Worm (Caenorhabditis elegans): ENCODE results near the gene fbxa-118.
A peak's percentile ranks its signal among the peaks of the same experiment; 100 is the strongest.

The fbxa-118 gene

DNA sequence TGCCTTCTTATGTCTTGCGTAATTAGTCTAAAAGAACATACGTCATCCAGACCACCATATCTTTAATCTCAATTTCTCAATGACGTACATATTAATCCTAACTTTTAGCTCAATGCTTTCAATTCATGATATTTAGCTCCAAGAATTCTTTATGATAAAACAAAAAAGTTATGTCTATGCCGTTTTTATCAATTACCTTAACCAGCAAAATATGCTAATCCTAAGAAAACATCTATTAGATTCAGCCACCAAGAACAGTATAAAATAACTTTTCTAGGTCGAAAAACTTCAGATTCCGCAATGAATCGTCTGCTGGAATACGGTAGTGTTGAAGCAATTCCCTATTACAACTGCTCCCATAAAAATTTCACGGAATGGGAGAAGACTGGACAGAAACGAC, 6.7 kb upstream of the fbxa-118 start, which contains the start of gene srt-45:
Gene srt-45 (plus strand): TSS at position 301 of the 400 bp plus-strand sequence.
- no peak for TF ChIP-seq T26A5.8 (tag; optimal IDR thresholded peaks at IDR 0.05)
- no peak for TF ChIP-seq let-526 (GFP tag; IDR thresholded peaks at IDR 0.05)
- TF ChIP-seq nfya-2 (GFP tag; IDR thresholded peaks at IDR 0.05): no peak
- TF ChIP-seq tbx-9 (tag; optimal IDR thresholded peaks at IDR 0.05; ENCODE audit: borderline replicate concordance): no peak
- TF ChIP-seq B0336.3 (GFP tag; IDR thresholded peaks at IDR 0.05): no peak
- TF ChIP-seq T07F8.4 (tag; optimal IDR thresholded peaks at IDR 0.05): no peak
- TF ChIP-seq B0261.1 (tag; optimal IDR thresholded peaks at IDR 0.05): no peak
- TF ChIP-seq ztf-3 (GFP tag; optimal IDR thresholded peaks at IDR 0.05): no peak
- no peak for TF ChIP-seq lag-1 (GFP tag; IDR thresholded peaks at IDR 0.05)
- TF ChIP-seq hlh-26 (GFP tag; conservative IDR thresholded peaks at IDR 0.05): no peak
- no peak for TF ChIP-seq ztf-26 (tag; optimal IDR thresholded peaks at IDR 0.05)
- TF ChIP-seq F57C9.4 (tag; optimal IDR thresholded peaks at IDR 0.05): no peak
- TF ChIP-seq madf-8 (GFP tag; conservative IDR thresholded peaks at IDR 0.05): no peak
- no peak for TF ChIP-seq pbrm-1 (GFP tag; IDR thresholded peaks at IDR 0.05)
- no peak for TF ChIP-seq unc-130 (GFP tag; optimal IDR thresholded peaks at IDR 0.05)
- TF ChIP-seq pha-4 (tag; optimal IDR thresholded peaks at IDR 0.05): no peak
- TF ChIP-seq gei-17 (GFP tag; optimal IDR thresholded peaks at IDR 0.05): no peak
- TF ChIP-seq ceh-91 (GFP tag; IDR thresholded peaks at IDR 0.05): no peak
- no peak for TF ChIP-seq aptf-2 (GFP tag; conservative IDR thresholded peaks at IDR 0.05)

- peak; percentile 91 for TF ChIP-seq hsf-1 (GFP tag; IDR thresholded peaks at IDR 0.05)
- TF ChIP-seq T07F8.4 (tag; optimal IDR thresholded peaks at IDR 0.05): no peak
Observed at ce11 chrV:19779220-19779619, 2.1 kb upstream of the fbxa-118 start.

DNA sequence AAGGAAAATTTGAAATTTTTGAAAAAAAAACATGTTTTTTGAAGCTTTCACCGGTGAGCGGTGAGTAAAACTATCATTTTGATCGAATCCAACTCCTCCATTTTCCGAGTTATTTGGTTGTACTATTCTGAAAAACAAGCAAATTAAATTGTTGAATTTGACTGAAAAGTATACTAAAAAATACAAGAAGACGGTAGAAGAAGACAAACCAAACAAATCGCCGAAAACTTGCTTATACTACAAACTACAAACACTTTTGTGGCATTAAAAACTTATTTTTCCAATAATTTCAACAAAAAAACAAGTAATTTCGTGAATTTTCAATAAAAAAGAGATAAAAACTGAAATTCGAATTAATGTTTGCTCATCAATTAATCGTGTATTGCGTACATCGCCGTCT, 1.5 kb upstream of the fbxa-118 start, which contains the start of gene fbxa-194:
Gene fbxa-194 (minus strand): TSS at position 101 of the 400 bp plus-strand sequence.
- TF ChIP-seq gei-17 (GFP tag; optimal IDR thresholded peaks at IDR 0.05): no peak
- no peak for TF ChIP-seq attf-3 (GFP tag; conservative IDR thresholded peaks at IDR 0.05)
- TF ChIP-seq T26A5.8 (tag; optimal IDR thresholded peaks at IDR 0.05): no peak
- no peak for TF ChIP-seq snpc-4 (GFP tag; optimal IDR thresholded peaks at IDR 0.05)
- TF ChIP-seq snpc-4 (tag; optimal IDR thresholded peaks at IDR 0.05): no peak
- no peak for TF ChIP-seq ceh-27 (GFP tag; optimal IDR thresholded peaks at IDR 0.05)
- no peak for TF ChIP-seq F10E7.11 (tag; optimal IDR thresholded peaks at IDR 0.05)

DNA sequence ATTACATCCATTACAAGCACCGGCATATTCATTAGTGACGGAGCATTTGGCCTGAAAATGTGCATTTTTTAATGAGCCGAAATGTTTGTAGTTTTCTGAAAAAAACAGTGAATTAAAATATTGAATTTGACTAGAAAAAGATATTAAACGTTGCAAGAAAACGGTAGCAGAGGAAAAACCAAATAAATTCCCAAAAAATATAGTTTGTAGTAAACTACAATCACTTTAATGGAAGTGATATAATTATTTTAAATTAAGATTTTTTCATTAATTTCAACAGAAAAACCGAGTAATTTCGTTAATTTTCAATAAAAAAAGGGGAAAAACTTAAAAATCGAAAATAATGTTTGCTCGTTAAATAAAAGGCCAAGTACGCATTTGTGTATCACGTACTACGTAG, 5.5 kb downstream of the fbxa-118 start, which contains the start of gene M162.15:
Gene M162.15 (minus strand): TSS at position 101 of the 400 bp plus-strand sequence.
- TF ChIP-seq mcd-1 (GFP tag; IDR thresholded peaks at IDR 0.05): no peak
- TF ChIP-seq dpff-1 (tag; optimal IDR thresholded peaks at IDR 0.05): no peak
- TF ChIP-seq let-526 (GFP tag; IDR thresholded peaks at IDR 0.05): no peak
- TF ChIP-seq snpc-1.1 (tag; optimal IDR thresholded peaks at IDR 0.05; ENCODE audit: insufficient read depth): no peak
- TF ChIP-seq madf-3 (GFP tag; IDR thresholded peaks at IDR 0.05): no peak
- TF ChIP-seq hrde-1 (tag; optimal IDR thresholded peaks at IDR 0.05; ENCODE audit: borderline replicate concordance): no peak
- TF ChIP-seq lag-1 (GFP tag; IDR thresholded peaks at IDR 0.05): no peak
- TF ChIP-seq nhr-120 (GFP tag; IDR thresholded peaks at IDR 0.05): no peak
- no peak for TF ChIP-seq B0019.2 (GFP tag; conservative IDR thresholded peaks at IDR 0.05)
- no peak for TF ChIP-seq snpc-1.3 (tag; optimal IDR thresholded peaks at IDR 0.05; ENCODE audit: insufficient read depth)
- TF ChIP-seq F55B11.4 (tag; optimal IDR thresholded peaks at IDR 0.05; ENCODE audit: borderline replicate concordance, insufficient read depth): no peak
- no peak for TF ChIP-seq lsy-27 (tag; optimal IDR thresholded peaks at IDR 0.05; ENCODE audit: borderline replicate concordance, insufficient read depth)
- no peak for TF ChIP-seq Y53F4B.3 (GFP tag; IDR thresholded peaks at IDR 0.05)
